Fruit fly (Drosophila melanogaster): Measurements from ENCODE around the gene CG6813.

Gene CG6813

dm6 chr3R:11663441-11663840 is 37.0 kb upstream of the CG6813 start (continued):
- TF ChIP-seq Gug (GFP tag; IDR thresholded peaks at IDR 0.05) (no peak), sc (optimal IDR thresholded peaks at IDR 0.05) (no peak), sc (GFP tag; optimal IDR thresholded peaks at IDR 0.05) (no peak), pum (GFP tag; optimal IDR thresholded peaks at IDR 0.05) (no peak), Lim3 (GFP tag; IDR thresholded peaks at IDR 0.05) (no peak), CG3995 (GFP tag; optimal IDR thresholded peaks at IDR 0.05) (no peak), sr (GFP tag; IDR thresholded peaks at IDR 0.05) (no peak), Hr3 (GFP tag; optimal IDR thresholded peaks at IDR 0.05) (peak; percentile 20), toy (GFP tag; IDR thresholded peaks at IDR 0.05) (no peak), CG11504 (tag; optimal IDR thresholded peaks at IDR 0.05) (peak; percentile 77), Myb (GFP tag; optimal IDR thresholded peaks at IDR 0.05) (no peak), Antp (GFP tag; optimal IDR thresholded peaks at IDR 0.05) (no peak), Side (GFP tag; optimal IDR thresholded peaks at IDR 0.05) (no peak), CG2120 (GFP tag; optimal IDR thresholded peaks at IDR 0.05) (no peak), Fer1 (GFP tag; optimal IDR thresholded peaks at IDR 0.05) (peak; percentile 45), unc-4 (GFP tag; IDR thresholded peaks at IDR 0.05; ENCODE audit: partially characterized antibody) (no peak), ems (GFP tag; optimal IDR thresholded peaks at IDR 0.05) (no peak), salm (tag; optimal IDR thresholded peaks at IDR 0.05) (peak; percentile 44), CoRest (tag; optimal IDR thresholded peaks at IDR 0.05) (peak; percentile 64), lilli (GFP tag; optimal IDR thresholded peaks at IDR 0.05) (no peak), HLH54F (GFP tag; optimal IDR thresholded peaks at IDR 0.05) (no peak), Aef1 (GFP tag; IDR thresholded peaks at IDR 0.05) (no peak), wek (GFP tag; optimal IDR thresholded peaks at IDR 0.05) (no peak), Nf-YB (GFP tag; optimal IDR thresholded peaks at IDR 0.05) (peak; percentile 3), CG10543 (GFP tag; optimal IDR thresholded peaks at IDR 0.05) (no peak), Taf1 (GFP tag; IDR thresholded peaks at IDR 0.05) (no peak), Dbx (GFP tag; IDR thresholded peaks at IDR 0.05) (no peak), CG17328 (GFP tag; IDR thresholded peaks at IDR 0.05) (0 out of 2 replicates have a peak, but pooled peaks have one; percentile 13), scrt (GFP tag; optimal IDR thresholded peaks at IDR 0.05) (no peak), abd-A (tag; optimal IDR thresholded peaks at IDR 0.05) (peak; percentile 1), CG4360 (GFP tag; IDR thresholded peaks at IDR 0.05) (no peak), CG9727 (GFP tag; optimal IDR thresholded peaks at IDR 0.05) (no peak), HLHmδ (GFP tag; optimal IDR thresholded peaks at IDR 0.05) (no peak), CG3065 (GFP tag; optimal IDR thresholded peaks at IDR 0.05) (no peak), CG12299 (tag; optimal IDR thresholded peaks at IDR 0.05) (no peak), Atf6 (GFP tag; IDR thresholded peaks at IDR 0.05) (no peak), shn (GFP tag; optimal IDR thresholded peaks at IDR 0.05) (no peak), Meics (GFP tag; optimal IDR thresholded peaks at IDR 0.05) (peak; percentile 48), CG15601 (tag; optimal IDR thresholded peaks at IDR 0.05) (peak; percentile 19), CG8089 (GFP tag; optimal IDR thresholded peaks at IDR 0.05) (no peak), bbx (GFP tag; IDR thresholded peaks at IDR 0.05; ENCODE audit: partially characterized antibody) (no peak), CG30020 (tag; optimal IDR thresholded peaks at IDR 0.05) (no peak), fd64A (GFP tag; optimal IDR thresholded peaks at IDR 0.05) (no peak), Dip2 (GFP tag; IDR thresholded peaks at IDR 0.05) (no peak), D19A (tag; optimal IDR thresholded peaks at IDR 0.05) (peak; percentile 50), CG6813 (GFP tag; optimal IDR thresholded peaks at IDR 0.05) (no peak), Adf1 (GFP tag; IDR thresholded peaks at IDR 0.05) (no peak), CG5245 (GFP tag; optimal IDR thresholded peaks at IDR 0.05) (no peak), stwl (tag; optimal IDR thresholded peaks at IDR 0.05) (no peak), CG3163 (GFP tag; optimal IDR thresholded peaks at IDR 0.05) (no peak), Bgb (GFP tag; IDR thresholded peaks at IDR 0.05; ENCODE audit: partially characterized antibody) (no peak), gce (GFP tag; IDR thresholded peaks at IDR 0.05) (no peak), grn (GFP tag; optimal IDR thresholded peaks at IDR 0.05) (no peak)

Measured in whole organism, embryonic.